Fruit fly (Drosophila melanogaster) S2 (cell line): ENCODE measurements around the gene Art9.

Source experiments
- CG8478 ChIP-seq: fragments of >200 bp; optimal IDR thresholded peaks from 2 replicates; lab custom pipeline; 2018
- CTCF ChIP-seq, 2 experiments: fragments of >200 bp; optimal IDR thresholded peaks; 2 replicates each; lab custom pipeline; 2018

DNA sequence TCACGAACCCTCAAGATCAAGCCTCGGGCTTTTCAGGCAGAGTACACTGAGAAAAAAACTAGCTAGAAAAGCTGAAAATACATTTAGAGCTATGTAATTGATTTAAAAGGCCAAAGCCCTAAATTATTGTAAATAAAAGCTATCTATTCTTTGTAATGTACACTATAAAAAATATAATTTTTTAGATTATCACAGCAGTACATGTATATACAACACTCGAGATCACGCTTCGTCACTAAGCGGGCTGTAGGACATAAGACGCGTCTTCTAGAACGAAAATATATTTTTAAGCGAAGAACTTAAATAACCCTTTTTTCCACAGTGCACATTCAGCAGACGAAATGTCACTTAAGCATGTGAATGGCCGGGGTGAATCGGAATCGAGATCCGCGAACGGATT is 1.9 kb downstream of the Art9 start:
- TF ChIP-seq CTCF (optimal IDR thresholded peaks at IDR 0.05; lab: Kevin White, UChicago) (no peak), CG8478 (lab: Kevin White, UChicago) (no peak)
